Worm (Caenorhabditis elegans) whole organism, L4 larva: ENCODE results near the gene ZK105.6.

Source experiments
- F37D6.2 ChIP-seq: sonication (generic microtip); optimal IDR thresholded peaks from 2 replicates; lab custom pipeline; 2016; ENCODE audit warnings: mild to moderate bottlenecking, missing genetic modification characterization, missing compliant biosample characterization
- ces-1 ChIP-seq: fragments of 150-350 bp; sonication (generic microtip); optimal IDR thresholded peaks from 4 replicates; lab custom pipeline; 2014; ENCODE audit warnings: missing biosample characterization, missing genetic modification reagents, missing genetic modification characterization
- nhr-77 ChIP-seq: fragments of 150-350 bp; optimal IDR thresholded peaks from 2 replicates; lab custom pipeline; 2014; ENCODE audit warnings: missing biosample characterization, missing genetic modification characterization
- skn-1 ChIP-seq: fragments of 150-350 bp; optimal IDR thresholded peaks from 2 replicates; lab custom pipeline; 2014; ENCODE audit warnings: missing biosample characterization, missing genetic modification characterization

ce11 chrV:7683907-7684655 is 39.8 kb downstream of the ZK105.6 start, which contains the start of gene sre-11:
- TF ChIP-seq nhr-77 (tag; lab: Kevin White, UChicago) (no peak), ces-1 (GFP tag; lab: Kevin White, UChicago) (no peak), F37D6.2 (tag; lab: Kevin White, UChicago) (no peak), skn-1 (tag; lab: Kevin White, UChicago) (no peak)
